Worm (Caenorhabditis elegans) whole organism, midembryonic: ENCODE measurements around the gene oac-48.
"Not testable (repeated sequence)": the region's sequence is repeated elsewhere in the genome, so short reads cannot be mapped to it uniquely, and the experiment has no call there.

Experiments
- T22C8.4 ChIP-seq: fragments of 200-800 bp; sonication (Bioruptor generic); IDR thresholded peaks from 2 replicates; pipeline ENCODE4 v1.3.6; 2022; ENCODE audit warnings: missing genetic modification characterization, missing compliant biosample characterization
- cog-1 ChIP-seq: sonication (generic microtip); optimal IDR thresholded peaks from 2 replicates; lab custom pipeline; 2016; ENCODE audit warnings: missing genetic modification characterization, missing compliant biosample characterization
- flt-1 ChIP-seq: fragments of 200-800 bp; sonication (Bioruptor generic); IDR thresholded peaks from 2 replicates; pipeline ENCODE4 v1.3.6; 2022; ENCODE audit warnings: missing genetic modification characterization, missing compliant biosample characterization
- klf-2 ChIP-seq: fragments of 200-800 bp; sonication (Bioruptor generic); conservative IDR thresholded peaks from 2 replicates; pipeline ENCODE4 v1.3.6; 2022; ENCODE audit warnings: missing genetic modification reagents, missing genetic modification characterization, missing compliant biosample characterization
- med-1 ChIP-seq: sonication (generic microtip); optimal IDR thresholded peaks from 2 replicates; lab custom pipeline; 2017; ENCODE audit warnings: missing genetic modification characterization, mild to moderate bottlenecking, missing compliant biosample characterization, antibody characterized with exemption, missing genetic modification reagents; ENCODE audit not compliant: insufficient read depth
- ref-1 ChIP-seq: fragments of 200-800 bp; sonication (Bioruptor generic); conservative IDR thresholded peaks from 2 replicates; pipeline ENCODE4 v1.3.6; 2022; ENCODE audit warnings: missing genetic modification reagents, missing genetic modification characterization, missing compliant biosample characterization
- tab-1 ChIP-seq: fragments of 200-800 bp; sonication (Bioruptor generic); IDR thresholded peaks from 2 replicates; pipeline ENCODE4 v1.3.6; 2022; ENCODE audit warnings: missing genetic modification characterization, missing compliant biosample characterization
- ztf-23 ChIP-seq: fragments of 200-800 bp; sonication (Bioruptor generic); IDR thresholded peaks from 2 replicates; pipeline ENCODE4 v1.3.6; 2022; ENCODE audit warnings: missing genetic modification reagents, missing genetic modification characterization, missing compliant biosample characterization
- ztf-29 ChIP-seq: fragments of 200-800 bp; sonication (Bioruptor generic); IDR thresholded peaks from 2 replicates; pipeline ENCODE4 v1.3.6; 2022; ENCODE audit warnings: missing genetic modification reagents, missing genetic modification characterization, missing compliant biosample characterization

oac-48 gene

DNA sequence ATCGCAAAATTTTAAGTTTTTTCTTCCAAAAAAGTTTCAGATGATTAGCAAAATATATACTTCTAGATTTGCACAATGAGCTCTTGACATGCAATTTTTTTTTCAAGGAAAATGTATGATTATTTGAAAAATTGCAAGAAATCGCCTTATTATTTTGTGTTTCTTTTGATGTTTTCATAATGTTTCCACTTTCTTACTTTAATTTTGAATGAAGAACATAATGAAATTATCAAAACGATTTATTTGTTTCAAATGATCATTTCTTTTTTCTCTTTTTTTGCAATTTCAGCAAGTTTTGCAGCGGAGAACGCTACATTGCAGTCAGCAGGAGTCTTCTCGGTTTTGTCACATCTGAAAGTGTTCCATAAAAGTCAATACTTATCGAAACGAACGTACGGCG, 21.6 kb upstream of the oac-48 start, which contains the start of gene Y45F10C.6:
Gene Y45F10C.6 (plus strand): TSS at position 301 of the 400 bp plus-strand sequence.
- TF ChIP-seq klf-2 (GFP tag; lab: Robert Waterston, UW); ref-1 (GFP tag; lab: Robert Waterston, UW); cog-1 (tag; lab: Kevin White, UChicago): not testable (repeated sequence)

- TF ChIP-seq flt-1 (GFP tag; lab: Robert Waterston, UW); cog-1 (tag; lab: Kevin White, UChicago); ztf-29 (GFP tag; lab: Robert Waterston, UW): not testable (repeated sequence)
Measured at ce11 chrIV:13659449-13659848, 14.2 kb upstream of the oac-48 start, which contains the start of gene Y45F10C.1. Y45F10C.1 (minus strand) TSS chrIV:13659549.

ce11 chrIV:13662570-13662969, 11.0 kb upstream of the oac-48 start, which contains the start of gene Y45F10C.2:
Y45F10C.2 (minus strand) TSS chrIV:13662670.
- not testable (repeated sequence) for TF ChIP-seq klf-2, ztf-23, flt-1 (GFP tag; lab: Robert Waterston, UW)

ce11 chrIV:13664090-13664489, 9.5 kb upstream of the oac-48 start, which contains the start of gene Y45F10C.4:
Y45F10C.4 (minus strand) TSS chrIV:13664190.
- TF ChIP-seq klf-2 (GFP tag; lab: Robert Waterston, UW) = no peak

DNA sequence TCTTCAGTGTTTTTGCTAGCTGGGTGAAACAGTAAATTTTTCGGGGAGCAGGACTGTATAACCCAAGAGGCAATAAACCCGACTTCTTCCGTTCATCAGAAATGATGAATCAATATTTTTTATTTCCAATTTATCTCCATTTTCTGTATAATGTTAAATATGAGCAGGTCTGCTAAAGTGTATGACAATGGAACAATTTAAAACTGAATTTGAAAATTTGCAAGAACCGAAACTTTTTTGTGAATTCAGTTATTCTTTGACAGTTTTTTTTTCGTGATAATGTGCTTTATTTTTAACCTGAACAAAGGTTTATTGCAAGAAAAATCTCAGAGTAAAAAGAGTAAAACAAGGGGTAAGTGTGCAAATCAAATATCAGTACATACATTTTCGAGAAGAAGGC, 8.5 kb upstream of the oac-48 start:
- TF ChIP-seq ztf-29 (GFP tag; lab: Robert Waterston, UW) = no peak
- no peak for TF ChIP-seq flt-1 (GFP tag; lab: Robert Waterston, UW)
- no peak for TF ChIP-seq T22C8.4 (GFP tag; lab: Robert Waterston, UW)
- TF ChIP-seq ref-1 (GFP tag; lab: Robert Waterston, UW) = no peak

DNA sequence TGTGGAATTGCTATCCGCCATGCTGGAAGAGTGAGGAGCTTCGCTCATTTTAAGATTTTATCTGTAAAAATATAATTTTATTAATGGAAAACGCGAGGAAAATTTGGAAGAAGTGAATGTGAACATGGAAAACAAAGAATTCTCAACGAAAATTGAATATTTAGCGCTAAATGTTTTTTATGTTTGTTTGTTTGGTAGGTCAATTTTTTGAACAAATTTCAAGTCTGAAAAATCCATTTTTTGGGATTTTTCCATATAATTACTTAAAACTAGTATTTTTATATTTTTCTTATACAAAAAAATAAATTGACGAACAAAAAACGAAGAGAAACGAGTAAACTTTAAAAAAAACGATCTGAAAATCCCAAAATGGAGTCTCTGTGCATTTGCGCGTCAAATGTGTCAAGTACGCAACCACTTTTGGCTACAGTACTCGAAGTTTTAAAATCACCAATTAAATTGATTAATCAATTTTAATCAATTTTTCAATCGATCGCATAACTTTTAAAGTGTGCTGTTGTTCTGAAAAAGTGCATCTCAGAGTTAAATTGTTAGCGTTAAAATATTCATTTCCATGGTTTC, 6.7 kb upstream of the oac-48 start, which contains the start of gene fbxa-215:
Gene fbxa-215 (minus strand): TSS at position 61 of the 582 bp plus-strand sequence.
- TF ChIP-seq cog-1 (tag; lab: Kevin White, UChicago) (no peak), flt-1 (GFP tag; lab: Robert Waterston, UW) (no peak), ztf-29 (GFP tag; lab: Robert Waterston, UW) (no peak), med-1 (GFP tag; lab: Kevin White, UChicago) (no peak), klf-2 (GFP tag; lab: Robert Waterston, UW) (no peak), tab-1 (GFP tag; lab: Robert Waterston, UW) (no peak), ztf-23 (GFP tag; lab: Robert Waterston, UW) (no peak), T22C8.4 (GFP tag; lab: Robert Waterston, UW) (no peak), ref-1 (GFP tag; lab: Robert Waterston, UW) (no peak)

DNA sequence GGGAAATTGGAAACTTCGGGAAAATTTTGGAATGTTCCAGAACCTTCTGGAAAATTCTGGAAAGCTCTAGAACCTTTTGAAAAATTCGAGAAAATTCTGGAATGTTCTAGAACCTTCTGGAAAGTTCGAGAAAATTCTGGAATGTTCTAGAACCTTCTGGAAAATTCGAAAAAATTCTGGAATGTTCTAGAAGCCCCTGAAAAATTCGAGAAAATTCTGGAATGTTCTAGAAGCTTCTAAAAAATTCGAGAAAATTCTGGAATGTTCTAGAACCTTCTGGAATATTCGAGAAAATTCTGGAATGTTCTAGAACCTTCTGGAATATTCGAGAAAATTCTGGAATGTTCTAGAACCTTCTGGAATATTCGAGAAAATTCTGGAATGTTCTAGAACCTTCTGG, 5.6 kb upstream of the oac-48 start:
- TF ChIP-seq flt-1 (GFP tag; lab: Robert Waterston, UW) = peak; percentile 79

ce11 chrIV:13678649-13679048, 5.0 kb downstream of the oac-48 start, which contains the start of gene srlf-26:
srlf-26 (plus strand) TSS chrIV:13678949.
- TF ChIP-seq cog-1 (tag; lab: Kevin White, UChicago) (no peak), tab-1 (GFP tag; lab: Robert Waterston, UW) (no peak), flt-1 (GFP tag; lab: Robert Waterston, UW) (no peak), T22C8.4 (GFP tag; lab: Robert Waterston, UW) (no peak), ztf-23 (GFP tag; lab: Robert Waterston, UW) (no peak), klf-2 (GFP tag; lab: Robert Waterston, UW) (no peak), ref-1 (GFP tag; lab: Robert Waterston, UW) (no peak), med-1 (GFP tag; lab: Kevin White, UChicago) (no peak), ztf-29 (GFP tag; lab: Robert Waterston, UW) (no peak)

DNA sequence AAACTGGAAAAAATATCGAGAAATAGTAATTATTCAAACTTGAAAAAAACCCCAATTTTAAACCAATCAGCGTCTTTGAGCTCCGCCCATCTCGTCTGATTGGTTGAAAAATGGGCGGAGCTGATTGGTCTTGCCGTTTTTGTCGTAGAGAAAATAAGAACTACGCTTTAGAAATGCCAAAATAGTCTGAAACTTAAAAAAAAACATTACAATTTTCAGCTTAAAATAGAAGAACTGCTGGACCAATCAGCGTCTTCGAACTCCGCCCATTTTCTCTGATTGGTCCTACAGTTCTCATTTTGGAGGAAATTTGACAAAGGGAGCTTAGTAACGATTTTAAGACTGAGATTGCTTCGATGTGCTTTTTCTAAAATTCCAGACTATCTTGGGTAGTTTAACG, 5.9 kb downstream of the oac-48 start:
- TF ChIP-seq flt-1 (GFP tag; lab: Robert Waterston, UW) = no peak
- no peak for TF ChIP-seq T22C8.4 (GFP tag; lab: Robert Waterston, UW)
- no peak for TF ChIP-seq cog-1 (tag; lab: Kevin White, UChicago)
- no peak for TF ChIP-seq tab-1 (GFP tag; lab: Robert Waterston, UW)
- TF ChIP-seq klf-2 (GFP tag; lab: Robert Waterston, UW) = no peak
- TF ChIP-seq med-1 (GFP tag; lab: Kevin White, UChicago) = no peak
- TF ChIP-seq ref-1 (GFP tag; lab: Robert Waterston, UW) = no peak
- TF ChIP-seq ztf-23 (GFP tag; lab: Robert Waterston, UW) = no peak
- TF ChIP-seq ztf-29 (GFP tag; lab: Robert Waterston, UW) = no peak

ce11 chrIV:13682733-13683132, 9.1 kb downstream of the oac-48 start:
- TF ChIP-seq klf-2 (GFP tag; lab: Robert Waterston, UW) (no peak), ztf-29 (GFP tag; lab: Robert Waterston, UW) (no peak), ref-1 (GFP tag; lab: Robert Waterston, UW) (no peak), ztf-23 (GFP tag; lab: Robert Waterston, UW) (no peak), T22C8.4 (GFP tag; lab: Robert Waterston, UW) (no peak), tab-1 (GFP tag; lab: Robert Waterston, UW) (no peak), med-1 (GFP tag; lab: Kevin White, UChicago) (no peak), cog-1 (tag; lab: Kevin White, UChicago) (no peak), flt-1 (GFP tag; lab: Robert Waterston, UW) (no peak)
